Fruit fly (Drosophila melanogaster) Kc167 (cell line): Measurements from ENCODE around the gene CG32152.

Experiments
- Myc ChIP-seq: fragments of >200 bp; optimal IDR thresholded peaks from 2 replicates; lab custom pipeline; 2017; ENCODE audit warnings: missing external identifiers
- Sin3A ChIP-seq: fragments of >200 bp; optimal IDR thresholded peaks from 2 replicates; lab custom pipeline; 2018; ENCODE audit warnings: missing external identifiers
- h ChIP-seq: fragments of >200 bp; optimal IDR thresholded peaks from 3 replicates; lab custom pipeline; 2018; ENCODE audit warnings: missing external identifiers
- insv ChIP-seq: fragments of >200 bp; optimal IDR thresholded peaks from 3 replicates; lab custom pipeline; 2018; ENCODE audit warnings: missing external identifiers
- psq ChIP-seq: fragments of >200 bp; optimal IDR thresholded peaks from 2 replicates; lab custom pipeline; 2017; ENCODE audit warnings: missing external identifiers
- ttk ChIP-seq: sonication (Bioruptor generic); optimal IDR thresholded peaks from 2 replicates; lab custom pipeline; 2017; ENCODE audit warnings: missing external identifiers

The CG32152 gene

dm6 chr3L:16145282-16145681, 1.4 kb upstream of the CG32152 start:
- no peak for TF ChIP-seq Myc (lab: Kevin White, UChicago)
- no peak for TF ChIP-seq ttk (lab: Kevin White, UChicago)
- TF ChIP-seq Sin3A (lab: Kevin White, UChicago), result no peak
- no peak for TF ChIP-seq h (lab: Kevin White, UChicago)
- TF ChIP-seq psq, result no peak
- TF ChIP-seq insv (lab: Kevin White, UChicago), result no peak

DNA sequence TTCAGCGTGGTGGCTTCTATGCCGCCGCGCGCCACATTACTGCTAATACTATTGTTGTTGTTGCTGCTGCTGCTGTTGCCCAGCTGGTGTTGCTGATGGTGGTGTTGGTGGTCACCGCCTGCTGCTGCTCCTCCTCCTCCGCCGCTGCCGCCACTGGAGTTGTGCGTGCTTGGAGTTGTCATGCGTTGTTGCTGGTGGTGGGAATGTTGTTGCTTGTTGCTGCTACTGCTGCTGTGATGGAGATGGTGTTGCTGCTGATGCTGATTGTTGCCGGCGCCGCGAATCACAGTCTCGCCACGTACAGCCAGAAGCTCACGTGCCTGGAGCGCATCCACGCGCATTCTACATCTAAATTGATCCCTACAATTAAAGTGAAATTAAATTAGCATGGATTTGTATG, 2.3 kb downstream of the CG32152 start:
- TF ChIP-seq ttk (lab: Kevin White, UChicago) (no peak), h (lab: Kevin White, UChicago) (no peak), insv (lab: Kevin White, UChicago) (no peak), Myc (lab: Kevin White, UChicago) (no peak), Sin3A (lab: Kevin White, UChicago) (no peak), psq (no peak)

DNA sequence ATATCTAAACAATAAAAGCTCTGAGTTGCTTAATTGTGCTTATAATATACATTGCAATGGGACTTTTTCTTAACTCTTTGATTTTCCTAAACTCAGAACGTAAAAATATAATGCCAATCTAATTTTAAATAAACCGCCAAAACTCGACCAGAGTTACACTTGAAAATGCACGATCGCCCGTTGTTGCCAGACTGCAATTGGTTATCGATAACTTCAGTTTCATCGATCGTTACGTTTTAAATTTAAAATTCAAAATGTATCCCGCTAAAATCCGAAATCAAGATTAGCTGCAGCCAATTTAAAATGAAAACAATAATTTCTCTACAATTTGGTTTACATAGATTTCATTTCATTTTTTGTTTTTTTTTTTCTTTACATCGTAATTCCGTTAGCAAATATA, 4.7 kb downstream of the CG32152 start:
- TF ChIP-seq h (lab: Kevin White, UChicago), result no peak

DNA sequence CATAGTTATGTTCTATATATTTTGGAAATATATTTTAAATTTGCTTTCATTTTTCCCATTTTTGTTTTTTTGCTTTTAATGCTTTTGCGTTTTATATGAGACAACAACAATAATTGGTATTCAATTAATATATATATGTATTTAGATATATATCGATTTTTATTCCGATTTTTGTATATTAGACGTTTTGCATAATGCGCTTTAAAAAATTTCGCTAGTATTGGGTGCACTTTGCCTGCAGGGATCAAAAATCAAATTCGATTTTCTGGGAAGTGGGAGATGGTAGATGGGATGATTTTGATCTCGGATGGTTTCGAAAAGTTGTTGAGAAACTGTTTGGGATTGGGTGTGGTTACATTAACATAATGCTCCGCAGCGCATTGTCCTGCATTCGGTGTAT, 6.1 kb downstream of the CG32152 start, which contains the start of gene CG5157:
TSS of gene CG5157 (minus strand) at position 101 of the 400 bp plus-strand sequence.
- TF ChIP-seq ttk (lab: Kevin White, UChicago) (no peak), psq (no peak), h (lab: Kevin White, UChicago) (no peak), Myc (lab: Kevin White, UChicago) (no peak), Sin3A (lab: Kevin White, UChicago) (no peak), insv (lab: Kevin White, UChicago) (no peak)

dm6 chr3L:16136819-16137553, 6.8 kb downstream of the CG32152 start:
- TF ChIP-seq Sin3A (lab: Kevin White, UChicago), result no peak

- no peak for TF ChIP-seq ttk (lab: Kevin White, UChicago)
- no peak for TF ChIP-seq insv (lab: Kevin White, UChicago)
- TF ChIP-seq Sin3A (lab: Kevin White, UChicago), result no peak
- no peak for TF ChIP-seq psq
- no peak for TF ChIP-seq Myc (lab: Kevin White, UChicago)
- TF ChIP-seq h (lab: Kevin White, UChicago), result no peak
Observed at dm6 chr3L:16132067-16132418, 11.8 kb downstream of the CG32152 start.

DNA sequence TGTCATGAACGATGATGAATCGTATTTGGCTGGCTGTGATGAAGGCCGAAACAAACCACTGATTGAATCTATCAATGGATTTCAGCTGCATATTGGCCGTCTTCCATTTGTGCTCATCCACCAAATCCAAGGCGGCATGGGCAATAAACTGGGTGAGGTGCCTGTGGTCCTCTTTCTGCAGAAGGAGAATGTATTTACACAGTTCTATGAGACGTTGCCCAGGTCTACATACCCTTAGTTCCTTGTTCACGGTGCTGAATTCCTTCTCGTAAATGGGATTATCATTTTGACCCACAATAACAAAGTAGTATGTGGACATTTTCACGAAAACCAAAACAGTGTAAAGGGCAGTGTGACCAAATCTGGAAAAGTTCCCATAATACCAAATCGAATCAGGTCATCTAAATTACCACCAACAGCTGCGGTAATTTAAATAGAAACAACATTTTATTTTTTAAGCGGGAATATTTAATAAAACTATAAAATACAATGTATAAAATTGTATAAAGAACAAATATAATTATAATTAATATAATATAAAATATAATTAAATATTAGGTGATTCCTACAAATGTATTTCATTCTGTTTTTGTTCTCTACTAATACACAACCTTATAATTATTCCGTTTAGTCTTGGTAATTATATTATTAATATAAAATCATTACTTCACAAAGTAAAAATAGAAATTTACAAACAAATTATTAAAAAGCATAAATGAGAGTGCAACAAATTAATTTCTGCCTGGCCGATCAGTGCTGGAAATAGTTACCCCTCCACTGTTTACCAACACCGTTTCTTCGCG, 12.4 kb downstream of the CG32152 start, which contains the start of the genes Trs20 and elg1:
TSS of gene Trs20 (minus strand) at position 369 of the 803 bp plus-strand sequence.
TSS of gene elg1 (plus strand) at position 765 of the 803 bp plus-strand sequence.
- no peak for TF ChIP-seq ttk (lab: Kevin White, UChicago)
- no peak for TF ChIP-seq insv (lab: Kevin White, UChicago)
- TF ChIP-seq psq, result no peak
- no peak for TF ChIP-seq Myc (lab: Kevin White, UChicago)
- TF ChIP-seq Sin3A (lab: Kevin White, UChicago), result no peak
- TF ChIP-seq h (lab: Kevin White, UChicago), result no peak

DNA sequence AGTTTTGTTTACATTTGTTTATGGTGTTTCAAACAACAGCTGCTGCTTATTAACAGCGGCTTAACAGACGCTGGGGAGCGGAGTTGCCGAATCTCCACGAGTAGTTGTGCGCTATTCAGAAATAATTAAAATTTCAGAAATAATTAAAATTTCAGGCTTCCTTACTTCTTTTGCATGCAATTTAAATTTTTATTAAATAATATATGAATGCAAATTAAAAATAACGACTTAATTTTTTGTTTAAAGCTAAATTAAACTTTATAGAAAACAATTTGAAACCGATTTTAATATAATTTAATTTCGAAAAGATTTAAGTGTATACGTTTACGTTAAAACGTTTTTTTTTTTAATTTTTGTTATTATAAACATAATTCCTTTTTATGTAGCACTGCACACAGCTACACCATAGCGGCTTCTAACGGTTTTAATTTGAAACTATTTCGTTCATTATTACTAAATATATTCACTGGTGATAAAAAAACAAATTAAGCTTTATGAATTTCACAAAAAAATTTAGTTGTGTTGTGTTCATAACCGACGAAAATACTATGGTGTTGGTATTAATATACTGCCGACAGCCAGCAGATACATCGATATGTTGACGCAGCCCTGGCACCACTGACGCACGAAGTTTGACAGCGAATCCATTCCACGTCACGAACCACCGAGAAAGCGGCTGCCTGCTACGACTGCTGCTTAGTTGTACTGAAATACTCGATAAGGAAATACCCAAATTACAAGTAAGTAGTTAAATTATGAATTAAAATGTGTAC, 14.7 kb downstream of the CG32152 start, which contains the start of gene SsRbeta:
TSS of gene SsRbeta (plus strand) at position 645 of the 773 bp plus-strand sequence.
- TF ChIP-seq Sin3A (lab: Kevin White, UChicago) (no peak), ttk (lab: Kevin White, UChicago) (no peak), psq (no peak), insv (lab: Kevin White, UChicago) (no peak), Myc (lab: Kevin White, UChicago) (no peak), h (lab: Kevin White, UChicago) (no peak)

DNA sequence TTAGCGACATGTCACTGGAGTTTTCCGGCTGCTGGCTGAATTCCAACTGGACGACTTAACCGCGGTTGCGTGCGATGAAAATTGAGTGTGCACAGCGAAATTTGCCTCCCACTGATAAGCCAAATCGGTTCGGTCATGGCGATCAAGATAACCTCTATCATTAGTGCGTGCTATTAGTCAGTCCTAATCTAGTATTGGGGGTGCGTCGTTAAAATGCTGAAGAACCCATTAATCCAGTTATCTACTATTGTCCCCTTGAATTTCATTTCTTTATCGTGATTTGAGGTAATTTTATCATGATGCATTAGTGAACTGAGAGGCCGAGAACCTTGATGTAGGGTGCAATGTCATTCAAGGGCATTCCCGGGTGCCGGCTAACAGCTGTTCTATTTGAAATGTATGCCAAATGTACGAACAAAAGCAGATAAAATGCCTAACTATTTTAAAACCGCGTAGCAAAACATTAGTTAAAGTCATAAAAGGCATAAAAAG, 15.3 kb downstream of the CG32152 start, which contains the start of gene Pgm1:
TSS of gene Pgm1 (minus strand) at position 51 of the 492 bp plus-strand sequence.
- TF ChIP-seq Sin3A (lab: Kevin White, UChicago) (no peak), h (lab: Kevin White, UChicago) (no peak), insv (lab: Kevin White, UChicago) (no peak), psq (no peak), Myc (lab: Kevin White, UChicago) (no peak), ttk (lab: Kevin White, UChicago) (no peak)

- TF ChIP-seq ttk (lab: Kevin White, UChicago) (no peak), h (lab: Kevin White, UChicago) (no peak), psq (no peak), Myc (lab: Kevin White, UChicago) (no peak)
Observed at dm6 chr3L:16121791-16122190, 22.0 kb downstream of the CG32152 start, which contains the start of gene Strump. Strump (plus strand) TSS chr3L:16122002.
